Worm (Caenorhabditis elegans) whole organism, L4/young adult: ENCODE results near the gene toh-1.

Experiments used
- dao-5 ChIP-seq: sonication (generic microtip); optimal IDR thresholded peaks from 2 replicates; lab custom pipeline; 2016; ENCODE audit warnings: missing genotype, missing genetic modification characterization, moderate library complexity, missing compliant biosample characterization
- him-1 ChIP-seq: sonication (generic microtip); optimal IDR thresholded peaks from 2 replicates; lab custom pipeline; 2016; ENCODE audit warnings: missing genotype, missing genetic modification reagents, missing genetic modification characterization, missing compliant biosample characterization

DNA sequence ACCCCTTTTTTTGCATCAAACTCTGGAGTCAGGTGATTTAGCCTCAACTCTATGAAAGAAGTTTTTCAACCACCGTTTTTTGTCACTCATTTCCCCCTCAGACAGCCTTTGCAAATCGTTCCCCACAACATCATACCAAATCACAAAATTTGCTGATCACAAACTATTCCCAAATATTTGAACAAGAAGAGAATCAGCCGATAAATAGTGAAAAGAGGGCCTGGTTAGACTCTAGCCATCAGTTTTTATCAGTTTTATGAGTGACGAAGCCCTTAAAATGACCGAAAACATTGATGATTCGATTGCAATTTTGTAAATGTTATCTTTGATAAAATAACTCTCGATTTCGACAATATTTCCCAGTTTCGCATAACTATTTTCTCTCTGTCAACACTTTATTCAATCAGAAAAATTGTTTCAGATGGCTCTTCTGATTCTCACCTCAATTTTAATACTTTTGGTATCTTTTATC lies 26.0 kb upstream of the toh-1 start, which contains the start of gene cyp-25A2:
- TF ChIP-seq dao-5 (tag; lab: Kevin White, UChicago) = no peak
- TF ChIP-seq him-1 (tag; lab: Kevin White, UChicago) = no peak
